Worm (Caenorhabditis elegans) whole organism, L4 larva: ENCODE measurements around the gene F08G5.3.

Experiments
- D1046.2 ChIP-seq: fragments of 200-800 bp; sonication (Bioruptor generic); IDR thresholded peaks from 2 replicates; pipeline ENCODE4 v1.3.6; 2022; ENCODE audit warnings: missing genetic modification characterization, missing compliant biosample characterization
- F26F4.8 ChIP-seq: fragments of 200-800 bp; sonication (Bioruptor generic); conservative IDR thresholded peaks from 2 replicates; pipeline ENCODE4 v1.3.6; 2022; ENCODE audit warnings: missing genetic modification characterization, missing compliant biosample characterization
- R02D3.7 ChIP-seq: fragments of 150-350 bp; sonication (generic microtip); optimal IDR thresholded peaks from 3 replicates; lab custom pipeline; 2014; ENCODE audit warnings: missing biosample characterization, missing genetic modification characterization
- T20F7.1 ChIP-seq: fragments of 200-800 bp; sonication (Bioruptor generic); optimal IDR thresholded peaks from 2 replicates; lab custom pipeline; 2018; ENCODE audit warnings: mild to moderate bottlenecking, missing genetic modification characterization, missing compliant biosample characterization
- T26A8.4 ChIP-seq: fragments of 200-800 bp; sonication (Bioruptor generic); IDR thresholded peaks from 2 replicates; pipeline ENCODE4 v1.3.6; 2022; ENCODE audit warnings: missing genetic modification characterization, missing compliant biosample characterization
- Y105C5A.15 ChIP-seq: fragments of 200-800 bp; sonication (Bioruptor generic); IDR thresholded peaks from 2 replicates; pipeline ENCODE4 v1.3.6; 2022; ENCODE audit warnings: missing genetic modification characterization, missing compliant biosample characterization
- Y48G9A.11 ChIP-seq: fragments of 200-800 bp; sonication (Bioruptor generic); IDR thresholded peaks from 2 replicates; pipeline ENCODE4 v1.3.6; 2022; ENCODE audit warnings: missing genetic modification reagents, missing genetic modification characterization, missing compliant biosample characterization
- ZK546.5 ChIP-seq, 2 experiments: sonication (generic microtip); optimal IDR thresholded peaks; 2 replicates each; lab custom pipeline; 2017; ENCODE audit warnings: missing biosample characterization in 2 of 2, missing genetic modification characterization in 2 of 2
- arid-1 ChIP-seq: fragments of 200-800 bp; sonication (Bioruptor generic); conservative IDR thresholded peaks from 2 replicates; pipeline ENCODE4 v1.3.6; 2022; ENCODE audit warnings: missing genetic modification reagents, missing genetic modification characterization, missing compliant biosample characterization
- attf-4 ChIP-seq: sonication (generic microtip); optimal IDR thresholded peaks from 3 replicates; lab custom pipeline; 2017; ENCODE audit warnings: missing biosample characterization, missing genetic modification characterization
- ceh-20 ChIP-seq: fragments of 200-800 bp; sonication (Bioruptor generic); IDR thresholded peaks from 2 replicates; pipeline ENCODE4 v1.3.6; 2022; ENCODE audit warnings: missing genetic modification reagents, missing genetic modification characterization, missing compliant biosample characterization
- ceh-28 ChIP-seq: fragments of 150-350 bp; optimal IDR thresholded peaks from 2 replicates; lab custom pipeline; 2014; ENCODE audit warnings: missing biosample characterization, missing genetic modification reagents, missing genetic modification characterization
- ceh-32 ChIP-seq: sonication (generic microtip); optimal IDR thresholded peaks from 2 replicates; lab custom pipeline; 2016; ENCODE audit warnings: mild to moderate bottlenecking, missing genetic modification characterization, missing compliant biosample characterization; ENCODE audit not compliant: poor library complexity
- ceh-44 ChIP-seq: fragments of 200-800 bp; sonication (Bioruptor generic); IDR thresholded peaks from 2 replicates; pipeline ENCODE4 v1.3.6; 2022; ENCODE audit warnings: missing genetic modification reagents, missing genetic modification characterization, missing compliant biosample characterization
- ceh-82 ChIP-seq: sonication (generic microtip); optimal IDR thresholded peaks from 2 replicates; lab custom pipeline; 2017; ENCODE audit warnings: missing biosample characterization, missing genetic modification characterization
- cey-2 ChIP-seq: sonication (generic microtip); optimal IDR thresholded peaks from 3 replicates; lab custom pipeline; 2017; ENCODE audit warnings: missing genetic modification characterization, mild to moderate bottlenecking, missing compliant biosample characterization, antibody characterized with exemption, borderline replicate concordance; ENCODE audit not compliant: insufficient read depth
- ctbp-1 ChIP-seq: fragments of 200-800 bp; sonication (Bioruptor generic); IDR thresholded peaks from 2 replicates; pipeline ENCODE4 v1.3.6; 2022; ENCODE audit warnings: missing genetic modification reagents, missing genetic modification characterization, missing compliant biosample characterization
- daf-12 ChIP-seq: fragments of 150-350 bp; optimal IDR thresholded peaks from 2 replicates; lab custom pipeline; 2014; ENCODE audit warnings: missing biosample characterization, missing genetic modification reagents, missing genetic modification characterization
- dpl-1 ChIP-seq: fragments of 150-350 bp; optimal IDR thresholded peaks from 2 replicates; lab custom pipeline; 2014; ENCODE audit warnings: missing biosample characterization, missing genetic modification reagents, missing genetic modification characterization
- egl-27 ChIP-seq: sonication (generic microtip); optimal IDR thresholded peaks from 3 replicates; lab custom pipeline; 2017; ENCODE audit warnings: missing biosample characterization, missing genetic modification reagents, missing genetic modification characterization
- egl-43 ChIP-seq: fragments of 200-800 bp; sonication (Bioruptor generic); IDR thresholded peaks from 2 replicates; pipeline ENCODE4 v1.3.6; 2022; ENCODE audit warnings: missing genetic modification reagents, missing genetic modification characterization, missing compliant biosample characterization
- fkh-10 ChIP-seq: fragments of 150-350 bp; optimal IDR thresholded peaks from 2 replicates; lab custom pipeline; 2014; ENCODE audit warnings: missing biosample characterization, missing genetic modification reagents, missing genetic modification characterization
- fos-1 ChIP-seq: fragments of 150-350 bp; optimal IDR thresholded peaks from 2 replicates; lab custom pipeline; 2014; ENCODE audit warnings: missing biosample characterization, missing genetic modification characterization
- hlh-11 ChIP-seq: fragments of 200-800 bp; sonication (Bioruptor generic); optimal IDR thresholded peaks from 2 replicates; lab custom pipeline; 2018; ENCODE audit warnings: mild to moderate bottlenecking, missing genetic modification characterization, missing compliant biosample characterization
- hlh-30 ChIP-seq: sonication (generic microtip); optimal IDR thresholded peaks from 2 replicates; lab custom pipeline; 2017; ENCODE audit warnings: antibody characterized with exemption, mild to moderate bottlenecking, missing genetic modification characterization, missing compliant biosample characterization; ENCODE audit not compliant: insufficient read depth
- hmg-1.1 ChIP-seq: fragments of 200-800 bp; sonication (Bioruptor generic); IDR thresholded peaks from 2 replicates; pipeline ENCODE4 v1.3.6; 2022; ENCODE audit warnings: missing genetic modification reagents, missing genetic modification characterization, missing compliant biosample characterization
- lin-1 ChIP-seq: fragments of 200-800 bp; sonication (Bioruptor generic); IDR thresholded peaks from 2 replicates; pipeline ENCODE4 v1.3.6; 2022; ENCODE audit warnings: missing genetic modification reagents, missing genetic modification characterization, missing compliant biosample characterization
- lin-15B ChIP-seq: fragments of 150-350 bp; sonication (generic microtip); optimal IDR thresholded peaks from 3 replicates; lab custom pipeline; 2014; ENCODE audit warnings: missing biosample characterization, missing genetic modification characterization
- lin-29 ChIP-seq: fragments of 200-800 bp; sonication (Bioruptor generic); IDR thresholded peaks from 2 replicates; pipeline ENCODE4 v1.3.6; 2022; ENCODE audit warnings: missing genetic modification reagents, missing genetic modification characterization, missing compliant biosample characterization
- mdl-1 ChIP-seq, 2 experiments: fragments of 150-350 bp in 1 of 2; sonication (generic microtip) in 1 of 2; optimal IDR thresholded peaks; 2 replicates each; lab custom pipeline; 2014 to 2017; ENCODE audit warnings: missing biosample characterization in 2 of 2, missing genetic modification characterization in 2 of 2
- mdt-29 ChIP-seq: fragments of 200-800 bp; sonication (Bioruptor generic); IDR thresholded peaks from 2 replicates; pipeline ENCODE4 v1.3.6; 2022; ENCODE audit warnings: missing genetic modification reagents, missing genetic modification characterization, missing compliant biosample characterization
- mep-1 ChIP-seq: fragments of 150-350 bp; sonication (generic microtip); optimal IDR thresholded peaks from 3 replicates; lab custom pipeline; 2014; ENCODE audit warnings: missing biosample characterization, missing genetic modification characterization
- mes-2 ChIP-seq: sonication (generic microtip); optimal IDR thresholded peaks from 2 replicates; lab custom pipeline; 2016; ENCODE audit warnings: missing genotype, mild to moderate bottlenecking, missing genetic modification characterization, missing compliant biosample characterization; ENCODE audit not compliant: poor library complexity, severe bottlenecking
- nhr-102 ChIP-seq: sonication (generic microtip); optimal IDR thresholded peaks from 2 replicates; lab custom pipeline; 2016; ENCODE audit warnings: mild to moderate bottlenecking, missing genetic modification characterization, moderate library complexity, missing compliant biosample characterization
- nhr-11 ChIP-seq: fragments of 150-350 bp; optimal IDR thresholded peaks from 2 replicates; lab custom pipeline; 2014; ENCODE audit warnings: missing biosample characterization, missing genetic modification characterization
- nhr-111 ChIP-seq: fragments of 200-800 bp; sonication (Bioruptor generic); optimal IDR thresholded peaks from 2 replicates; lab custom pipeline; 2018; ENCODE audit warnings: mild to moderate bottlenecking, missing genetic modification characterization, missing compliant biosample characterization
- nhr-42 ChIP-seq: fragments of 200-800 bp; sonication (Bioruptor generic); IDR thresholded peaks from 2 replicates; pipeline ENCODE4 v1.3.6; 2022; ENCODE audit warnings: missing genetic modification characterization, missing compliant biosample characterization
- nhr-48 ChIP-seq: sonication (generic microtip); optimal IDR thresholded peaks from 2 replicates; lab custom pipeline; 2016; ENCODE audit warnings: mild to moderate bottlenecking, missing genetic modification characterization, missing compliant biosample characterization
- nhr-6 ChIP-seq: fragments of 150-350 bp; optimal IDR thresholded peaks from 2 replicates; lab custom pipeline; 2014; ENCODE audit warnings: missing biosample characterization, missing genetic modification characterization
- nhr-76 ChIP-seq: fragments of 150-350 bp; optimal IDR thresholded peaks from 2 replicates; lab custom pipeline; 2014; ENCODE audit warnings: missing biosample characterization, missing genetic modification characterization
- sdz-12 ChIP-seq: fragments of 200-800 bp; sonication (Bioruptor generic); optimal IDR thresholded peaks from 2 replicates; lab custom pipeline; 2018; ENCODE audit warnings: mild to moderate bottlenecking, missing genetic modification characterization, missing compliant biosample characterization
- set-16 ChIP-seq: fragments of 200-800 bp; sonication (Bioruptor generic); IDR thresholded peaks from 2 replicates; pipeline ENCODE4 v1.3.6; 2022; ENCODE audit warnings: missing genetic modification reagents, missing genetic modification characterization, missing compliant biosample characterization
- skn-1 ChIP-seq: fragments of 150-350 bp; optimal IDR thresholded peaks from 2 replicates; lab custom pipeline; 2014; ENCODE audit warnings: missing biosample characterization, missing genetic modification characterization
- spr-3 ChIP-seq: fragments of 200-800 bp; sonication (Bioruptor generic); optimal IDR thresholded peaks from 2 replicates; lab custom pipeline; 2018; ENCODE audit warnings: mild to moderate bottlenecking, missing genetic modification characterization, missing compliant biosample characterization
- unc-62 ChIP-seq, 3 experiments: fragments of 150-350 bp in 1 of 3; sonication (generic microtip); optimal IDR thresholded peaks in 2 of 3; peaks in 1 of 3; 1 replicate in 1 of 3; 2 replicates in 2 of 3; lab custom pipeline; 2014 to 2017; ENCODE audit warnings: missing biosample characterization in 3 of 3, missing genetic modification characterization in 3 of 3, missing genetic modification reagents in 3 of 3, missing genotype in 1 of 3
- vab-7 ChIP-seq: fragments of 200-800 bp; sonication (Bioruptor generic); IDR thresholded peaks from 2 replicates; pipeline ENCODE4 v1.3.6; 2022; ENCODE audit warnings: missing genetic modification reagents, missing genetic modification characterization, missing compliant biosample characterization
- zfp-3 ChIP-seq: fragments of 200-800 bp; sonication (Bioruptor generic); conservative IDR thresholded peaks from 2 replicates; pipeline ENCODE4 v1.3.6; 2022; ENCODE audit warnings: missing genetic modification reagents, missing genetic modification characterization, missing compliant biosample characterization

The F08G5.3 gene

DNA sequence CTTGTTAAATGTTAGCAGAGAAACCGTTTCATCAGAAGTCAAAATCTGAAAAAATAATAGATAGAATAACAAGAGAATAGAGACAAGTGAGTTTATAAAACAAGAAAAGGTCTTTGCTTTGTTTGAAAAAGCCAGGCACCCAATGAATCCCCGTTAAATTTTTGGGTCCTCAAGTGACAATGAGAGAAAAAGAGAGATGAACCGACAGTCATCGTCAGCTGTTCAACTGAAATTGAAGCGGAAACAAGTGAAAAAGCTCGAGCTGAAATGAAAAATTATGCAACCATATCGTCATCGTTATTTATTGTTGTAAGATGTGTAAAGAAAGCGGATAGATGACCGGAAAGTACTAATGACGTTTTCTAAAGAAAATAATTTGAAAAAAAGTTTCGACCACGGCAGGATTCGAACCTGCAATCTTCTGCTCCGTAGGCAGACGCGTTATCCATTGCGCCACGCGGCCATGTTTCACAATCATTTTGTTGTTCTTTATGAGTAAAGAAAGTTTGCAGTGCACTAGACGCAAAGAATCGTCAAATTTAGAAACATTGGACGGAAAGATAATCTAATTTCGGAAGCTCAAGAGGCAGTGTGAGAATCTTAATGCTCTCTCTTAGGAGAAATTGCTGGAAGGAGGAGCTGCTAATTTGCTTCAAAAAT is at the start of gene F08G5.3 (continued):
- no peak for TF ChIP-seq sdz-12 (GFP tag; lab: Kevin White, UChicago)
- no peak for TF ChIP-seq skn-1 (tag; lab: Kevin White, UChicago)
- TF ChIP-seq egl-43 (GFP tag; lab: Robert Waterston, UW), result peak; percentile 91
- TF ChIP-seq nhr-6, result peak; percentile 50
- peak; percentile 67 for TF ChIP-seq T26A8.4
- TF ChIP-seq mdl-1 (tag; optimal IDR thresholded peaks at IDR 0.05; lab: Kevin White, UChicago), result no peak

ce11 chrIV:12464822-12465221 is 47.4 kb upstream of the F08G5.3 start:
- no peak for TF ChIP-seq ceh-44 (GFP tag; lab: Robert Waterston, UW)
- TF ChIP-seq unc-62 (GFP tag; optimal IDR thresholded peaks at IDR 0.05 in 1 of 2; lab: Kevin White, UChicago), result peak in 1 of 2 experiments; percentile 63
- TF ChIP-seq unc-62 (tag; optimal IDR thresholded peaks at IDR 0.05; lab: Kevin White, UChicago), result no peak
- TF ChIP-seq Y105C5A.15 (GFP tag; lab: Robert Waterston, UW), result no peak
- TF ChIP-seq ceh-32 (tag; lab: Kevin White, UChicago), result no peak
- TF ChIP-seq nhr-48 (tag; lab: Kevin White, UChicago), result no peak
- TF ChIP-seq daf-12, result no peak
- no peak for TF ChIP-seq lin-15B (tag; lab: Kevin White, UChicago)
- no peak for TF ChIP-seq zfp-3
- TF ChIP-seq attf-4 (tag; lab: Kevin White, UChicago), result no peak
- no peak for TF ChIP-seq ZK546.5 (tag; optimal IDR thresholded peaks at IDR 0.05; lab: Kevin White, UChicago)
- TF ChIP-seq nhr-76 (tag; lab: Kevin White, UChicago), result no peak
- TF ChIP-seq R02D3.7 (tag; lab: Kevin White, UChicago), result no peak
- peak; percentile 33 for TF ChIP-seq mes-2 (tag; lab: Kevin White, UChicago)
- TF ChIP-seq egl-43 (GFP tag; lab: Robert Waterston, UW), result 0 out of 2 replicates have a peak, but pooled peaks have one; percentile 29
- no peak for TF ChIP-seq F26F4.8 (GFP tag; lab: Robert Waterston, UW)
- no peak for TF ChIP-seq cey-2 (tag; lab: Kevin White, UChicago)
- TF ChIP-seq mdt-29 (GFP tag; lab: Robert Waterston, UW), result no peak
- TF ChIP-seq nhr-102 (tag; lab: Kevin White, UChicago), result no peak
- TF ChIP-seq spr-3 (GFP tag; lab: Kevin White, UChicago), result no peak
- no peak for TF ChIP-seq D1046.2 (GFP tag; lab: Robert Waterston, UW)
- TF ChIP-seq ceh-20, result no peak
- no peak for TF ChIP-seq nhr-111 (GFP tag; lab: Kevin White, UChicago)
- TF ChIP-seq Y48G9A.11, result no peak
- TF ChIP-seq nhr-42, result no peak
- TF ChIP-seq hlh-30 (tag; lab: Kevin White, UChicago), result peak; percentile 57
- no peak for TF ChIP-seq nhr-11 (tag; lab: Kevin White, UChicago)
- no peak for TF ChIP-seq ceh-82
- no peak for TF ChIP-seq lin-29 (GFP tag; lab: Robert Waterston, UW)
- no peak for TF ChIP-seq ceh-28 (tag; lab: Kevin White, UChicago)
- no peak for TF ChIP-seq dpl-1 (GFP tag; lab: Kevin White, UChicago)
- no peak for TF ChIP-seq ctbp-1 (GFP tag; lab: Robert Waterston, UW)
- TF ChIP-seq fkh-10 (GFP tag; lab: Kevin White, UChicago), result peak; percentile 47
- peak; percentile 48; the same call in 1 of the 2 replicates for TF ChIP-seq hmg-1.1 (GFP tag; lab: Robert Waterston, UW)
- no peak for TF ChIP-seq arid-1 (GFP tag; lab: Robert Waterston, UW)
- no peak for TF ChIP-seq egl-27 (tag; lab: Kevin White, UChicago)
- no peak for TF ChIP-seq lin-1 (GFP tag; lab: Robert Waterston, UW)
- TF ChIP-seq T20F7.1 (GFP tag; lab: Kevin White, UChicago), result no peak
- TF ChIP-seq set-16 (GFP tag; lab: Robert Waterston, UW), result no peak
- no peak for TF ChIP-seq vab-7 (GFP tag; lab: Robert Waterston, UW)
- TF ChIP-seq hlh-11 (tag; lab: Kevin White, UChicago), result peak; percentile 12
- no peak for TF ChIP-seq fos-1 (tag; lab: Kevin White, UChicago)
- TF ChIP-seq mep-1 (tag; lab: Kevin White, UChicago), result no peak
